Worm (Caenorhabditis elegans) whole organism, young adult: ENCODE data around the gene vha-2.

Experiments
- C17E4.6 ChIP-seq: fragments of 200-800 bp; sonication (Bioruptor generic); IDR thresholded peaks from 2 replicates; pipeline ENCODE4 v1.3.6; 2022; ENCODE audit warnings: missing genetic modification reagents, missing genetic modification characterization, missing compliant biosample characterization
- F33H1.4 ChIP-seq: fragments of 200-800 bp; sonication (Bioruptor generic); IDR thresholded peaks from 2 replicates; pipeline ENCODE4 v1.3.6; 2022; ENCODE audit warnings: missing genetic modification reagents, missing genetic modification characterization, missing compliant biosample characterization
- F39B2.1 ChIP-seq: fragments of 200-800 bp; sonication (Bioruptor generic); IDR thresholded peaks from 2 replicates; pipeline ENCODE4 v1.3.6; 2022; ENCODE audit warnings: missing genetic modification reagents, missing genetic modification characterization, missing compliant biosample characterization
- F57A8.1 ChIP-seq: fragments of 200-800 bp; sonication (Bioruptor generic); optimal IDR thresholded peaks from 2 replicates; lab custom pipeline; 2018; ENCODE audit warnings: mild to moderate bottlenecking, missing genetic modification characterization, moderate library complexity, missing compliant biosample characterization
- F57C9.4 ChIP-seq: sonication (generic microtip); optimal IDR thresholded peaks from 2 replicates; lab custom pipeline; 2017; ENCODE audit warnings: mild to moderate bottlenecking, missing genetic modification characterization, missing compliant biosample characterization
- T07F8.4 ChIP-seq: sonication (generic microtip); optimal IDR thresholded peaks from 2 replicates; lab custom pipeline; 2016; ENCODE audit warnings: mild to moderate bottlenecking, missing genetic modification characterization, moderate library complexity, missing compliant biosample characterization
- T26A5.8 ChIP-seq: sonication (generic microtip); optimal IDR thresholded peaks from 2 replicates; lab custom pipeline; 2016; ENCODE audit warnings: missing genetic modification characterization, missing compliant biosample characterization
- Y56A3A.18 ChIP-seq: fragments of 200-800 bp; sonication (Bioruptor generic); IDR thresholded peaks from 2 replicates; pipeline ENCODE4 v1.3.6; 2022; ENCODE audit warnings: missing genetic modification reagents, missing genetic modification characterization, missing compliant biosample characterization
- Y67H2A.10 ChIP-seq: fragments of 200-800 bp; sonication (Bioruptor generic); conservative IDR thresholded peaks from 2 replicates; pipeline ENCODE4 v1.3.6; 2022; ENCODE audit warnings: missing genetic modification reagents, missing genetic modification characterization, missing compliant biosample characterization
- Y79H2A.3 ChIP-seq: fragments of 200-800 bp; sonication (Bioruptor generic); conservative IDR thresholded peaks from 2 replicates; pipeline ENCODE4 v1.3.6; 2022; ENCODE audit warnings: missing genetic modification reagents, missing genetic modification characterization, missing compliant biosample characterization
- akir-1 ChIP-seq: fragments of 200-800 bp; sonication (Bioruptor generic); optimal IDR thresholded peaks from 2 replicates; lab custom pipeline; 2018; ENCODE audit warnings: mild to moderate bottlenecking, missing genetic modification characterization, moderate library complexity, missing compliant biosample characterization
- aptf-2 ChIP-seq: fragments of 200-800 bp; sonication (Bioruptor generic); conservative IDR thresholded peaks from 2 replicates; pipeline ENCODE4 v1.3.6; 2022; ENCODE audit warnings: missing genetic modification reagents, missing genetic modification characterization, missing compliant biosample characterization
- aptf-3 ChIP-seq: fragments of 200-800 bp; sonication (Bioruptor generic); IDR thresholded peaks from 2 replicates; pipeline ENCODE4 v1.3.6; 2022; ENCODE audit warnings: missing genetic modification characterization, missing compliant biosample characterization
- atf-7 ChIP-seq: sonication (generic microtip); optimal IDR thresholded peaks from 2 replicates; lab custom pipeline; 2017; ENCODE audit warnings: mild to moderate bottlenecking, missing genetic modification characterization, missing compliant biosample characterization
- athp-1 ChIP-seq: sonication (generic microtip); optimal IDR thresholded peaks from 2 replicates; lab custom pipeline; 2017; ENCODE audit warnings: mild to moderate bottlenecking, missing genetic modification characterization, missing compliant biosample characterization
- attf-6 ChIP-seq: fragments of 200-800 bp; sonication (Bioruptor generic); IDR thresholded peaks from 2 replicates; pipeline ENCODE4 v1.3.6; 2022; ENCODE audit warnings: missing genetic modification reagents, missing genetic modification characterization, missing compliant biosample characterization
- bed-2 ChIP-seq: fragments of 200-800 bp; sonication (Bioruptor generic); IDR thresholded peaks from 2 replicates; pipeline ENCODE4 v1.3.6; 2022; ENCODE audit warnings: missing genetic modification reagents, missing genetic modification characterization, missing compliant biosample characterization
- ceh-100 ChIP-seq: fragments of 200-800 bp; sonication (Bioruptor generic); IDR thresholded peaks from 2 replicates; pipeline ENCODE4 v1.3.6; 2022; ENCODE audit warnings: missing genetic modification reagents, missing genetic modification characterization, missing compliant biosample characterization
- ceh-27 ChIP-seq: fragments of 200-800 bp; sonication (Bioruptor generic); optimal IDR thresholded peaks from 2 replicates; lab custom pipeline; 2018; ENCODE audit warnings: mild to moderate bottlenecking, missing genetic modification characterization, moderate library complexity, missing compliant biosample characterization
- ceh-58 ChIP-seq: fragments of 200-800 bp; sonication (Bioruptor generic); IDR thresholded peaks from 2 replicates; pipeline ENCODE4 v1.3.6; 2022; ENCODE audit warnings: missing genetic modification characterization, missing compliant biosample characterization
- ceh-91 ChIP-seq: fragments of 200-800 bp; sonication (Bioruptor generic); IDR thresholded peaks from 2 replicates; pipeline ENCODE4 v1.3.6; 2022; ENCODE audit warnings: missing genetic modification reagents, missing genetic modification characterization, missing compliant biosample characterization
- dpff-1 ChIP-seq: sonication (generic microtip); optimal IDR thresholded peaks from 2 replicates; lab custom pipeline; 2017; ENCODE audit warnings: mild to moderate bottlenecking, missing genetic modification characterization, missing compliant biosample characterization
- dpl-1 ChIP-seq: fragments of 150-350 bp; optimal IDR thresholded peaks from 2 replicates; lab custom pipeline; 2014; ENCODE audit warnings: missing biosample characterization, missing genetic modification reagents, missing genetic modification characterization
- efl-1 ChIP-seq: fragments of 150-350 bp; optimal IDR thresholded peaks from 2 replicates; lab custom pipeline; 2014; ENCODE audit warnings: missing biosample characterization, missing genetic modification reagents, missing genetic modification characterization
- egl-18 ChIP-seq: fragments of 200-800 bp; sonication (Bioruptor generic); IDR thresholded peaks from 2 replicates; pipeline ENCODE4 v1.3.6; 2022; ENCODE audit warnings: missing genetic modification reagents, missing genetic modification characterization, missing compliant biosample characterization
- egl-44 ChIP-seq: fragments of 200-800 bp; sonication (Bioruptor generic); IDR thresholded peaks from 2 replicates; pipeline ENCODE4 v1.3.6; 2022; ENCODE audit warnings: missing genetic modification reagents, missing genetic modification characterization, missing compliant biosample characterization
- him-1 ChIP-seq: sonication (generic microtip); optimal IDR thresholded peaks from 2 replicates; lab custom pipeline; 2016; ENCODE audit warnings: missing genotype, missing genetic modification reagents, missing genetic modification characterization, missing compliant biosample characterization
- hrde-1 ChIP-seq: sonication (generic microtip); optimal IDR thresholded peaks from 2 replicates; lab custom pipeline; 2016; ENCODE audit warnings: missing genetic modification characterization, mild to moderate bottlenecking, missing compliant biosample characterization, moderate library complexity, missing genotype, missing genetic modification reagents, borderline replicate concordance
- let-607 ChIP-seq, 2 experiments: fragments of 200-800 bp in 1 of 2; sonication (Bioruptor generic) in 1 of 2; sonication (generic microtip) in 1 of 2; optimal IDR thresholded peaks; 2 replicates each; lab custom pipeline; 2016 to 2018; ENCODE audit warnings: mild to moderate bottlenecking in 2 of 2, missing compliant biosample characterization in 2 of 2, missing genetic modification characterization in 2 of 2, moderate library complexity in 2 of 2, missing genotype in 1 of 2
- lin-35 ChIP-seq, 3 experiments: fragments of 150-350 bp in 2 of 3; sonication (generic microtip) in 1 of 3; optimal IDR thresholded peaks; 2 replicates each; lab custom pipeline; 2014 to 2018; ENCODE audit warnings: missing biosample characterization in 3 of 3, missing genetic modification characterization in 3 of 3, missing genetic modification reagents in 3 of 3
- lin-54 ChIP-seq: fragments of 200-800 bp; sonication (Bioruptor generic); optimal IDR thresholded peaks from 2 replicates; lab custom pipeline; 2018; ENCODE audit warnings: mild to moderate bottlenecking, missing genetic modification characterization, missing compliant biosample characterization
- lsy-27 ChIP-seq: sonication (generic microtip); optimal IDR thresholded peaks from 2 replicates; lab custom pipeline; 2017; ENCODE audit warnings: missing genetic modification characterization, mild to moderate bottlenecking, missing compliant biosample characterization, antibody characterized with exemption, missing genotype, borderline replicate concordance; ENCODE audit not compliant: insufficient read depth
- madf-6 ChIP-seq: fragments of 200-800 bp; sonication (Bioruptor generic); IDR thresholded peaks from 2 replicates; pipeline ENCODE4 v1.3.6; 2022; ENCODE audit warnings: missing genetic modification reagents, missing genetic modification characterization, missing compliant biosample characterization
- mcd-1 ChIP-seq: fragments of 200-800 bp; sonication (Bioruptor generic); IDR thresholded peaks from 2 replicates; pipeline ENCODE4 v1.3.6; 2022; ENCODE audit warnings: missing genetic modification reagents, missing genetic modification characterization, missing compliant biosample characterization
- nfyb-1 ChIP-seq: fragments of 200-800 bp; sonication (Bioruptor generic); IDR thresholded peaks from 2 replicates; pipeline ENCODE4 v1.3.6; 2022; ENCODE audit warnings: missing genetic modification reagents, missing genetic modification characterization, missing compliant biosample characterization
- nhr-120 ChIP-seq: fragments of 200-800 bp; sonication (Bioruptor generic); IDR thresholded peaks from 2 replicates; pipeline ENCODE4 v1.3.6; 2022; ENCODE audit warnings: missing genetic modification characterization, missing compliant biosample characterization
- nhr-27 ChIP-seq: fragments of 200-800 bp; sonication (Bioruptor generic); optimal IDR thresholded peaks from 2 replicates; lab custom pipeline; 2018; ENCODE audit warnings: mild to moderate bottlenecking, missing genetic modification characterization, moderate library complexity, missing compliant biosample characterization
- nhr-80 ChIP-seq: sonication (generic microtip); optimal IDR thresholded peaks from 2 replicates; lab custom pipeline; 2016; ENCODE audit warnings: missing genetic modification characterization, missing compliant biosample characterization
- rec-8 ChIP-seq, 2 experiments: sonication (generic microtip); optimal IDR thresholded peaks; 2 replicates each; lab custom pipeline; 2016; ENCODE audit warnings: mild to moderate bottlenecking in 2 of 2, missing genetic modification characterization in 2 of 2, missing genetic modification reagents in 2 of 2, missing genotype in 2 of 2, missing biosample characterization in 1 of 2, missing compliant biosample characterization in 1 of 2, moderate library complexity in 1 of 2
- snpc-3.4 ChIP-seq: sonication (generic microtip); optimal IDR thresholded peaks from 2 replicates; lab custom pipeline; 2017; ENCODE audit warnings: missing genetic modification characterization, mild to moderate bottlenecking, missing compliant biosample characterization, antibody characterized with exemption, moderate library complexity, missing genotype, missing genetic modification reagents
- snpc-4 ChIP-seq, 5 experiments: fragments of 150-350 bp in 1 of 5; sonication (generic microtip) in 4 of 5; optimal IDR thresholded peaks; 2 replicates each; lab custom pipeline; 2014 to 2018; ENCODE audit warnings: missing genetic modification characterization in 5 of 5, missing biosample characterization in 3 of 5, antibody characterized with exemption in 2 of 5, mild to moderate bottlenecking in 2 of 5, missing compliant biosample characterization in 2 of 5, missing genotype in 2 of 5, moderate library complexity in 2 of 5, missing genetic modification reagents in 1 of 5
- somi-1 ChIP-seq: fragments of 200-800 bp; sonication (Bioruptor generic); optimal IDR thresholded peaks from 2 replicates; lab custom pipeline; 2018; ENCODE audit warnings: mild to moderate bottlenecking, missing genetic modification characterization, missing compliant biosample characterization
- zfh-2 ChIP-seq: fragments of 200-800 bp; sonication (Bioruptor generic); conservative IDR thresholded peaks from 2 replicates; pipeline ENCODE4 v1.3.6; 2022; ENCODE audit warnings: missing genetic modification reagents, missing genetic modification characterization, missing compliant biosample characterization
- ztf-25 ChIP-seq: fragments of 200-800 bp; sonication (Bioruptor generic); IDR thresholded peaks from 2 replicates; pipeline ENCODE4 v1.3.6; 2022; ENCODE audit warnings: missing genetic modification reagents, missing genetic modification characterization, missing compliant biosample characterization
- ztf-3 ChIP-seq: fragments of 200-800 bp; sonication (Bioruptor generic); optimal IDR thresholded peaks from 2 replicates; lab custom pipeline; 2018; ENCODE audit warnings: mild to moderate bottlenecking, missing genetic modification characterization, missing compliant biosample characterization

vha-2 gene

DNA sequence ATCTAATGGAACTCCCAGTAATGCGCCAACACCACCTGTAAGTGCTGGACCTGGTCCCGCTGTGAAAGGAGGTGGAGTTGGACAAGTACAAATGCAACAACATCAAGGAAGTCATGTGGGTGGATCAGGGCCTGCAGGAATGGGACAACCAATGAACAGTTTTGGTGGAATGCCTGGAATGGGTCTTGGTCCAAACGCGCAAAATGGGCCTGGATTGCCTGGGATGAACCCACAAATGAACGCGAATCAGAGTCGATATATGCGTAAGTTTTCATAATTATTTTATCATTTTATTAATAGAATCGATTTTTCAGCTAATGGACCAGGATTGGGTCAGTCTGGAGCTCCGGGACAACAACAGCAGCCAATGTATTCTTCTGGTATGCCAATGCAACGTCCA lies 9.6 kb upstream of the vha-2 start:
- no peak for TF ChIP-seq nhr-27 (tag; lab: Kevin White, UChicago)
- TF ChIP-seq zfh-2 (GFP tag; lab: Robert Waterston, UW) = 0 out of 2 replicates have a peak, but pooled peaks have one; percentile 26

DNA sequence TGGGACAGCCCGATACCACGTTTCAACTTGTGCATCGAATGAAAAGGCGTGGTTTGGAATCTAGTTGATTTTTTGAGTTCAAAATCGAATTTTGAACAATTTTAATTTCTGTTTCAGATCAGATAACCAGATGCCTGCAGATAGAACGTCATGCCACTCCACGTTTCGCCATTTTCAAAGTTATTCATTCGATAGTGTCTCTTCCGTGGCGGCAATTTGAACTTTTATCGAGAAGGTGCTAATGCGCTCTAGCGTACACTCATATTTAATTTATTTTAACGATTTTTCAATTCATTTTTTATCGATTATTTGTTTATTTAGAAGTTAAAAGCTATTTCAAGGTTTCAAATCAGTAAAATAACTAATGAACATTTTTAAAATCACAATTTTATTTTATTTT lies 6.0 kb upstream of the vha-2 start:
- TF ChIP-seq attf-6 = no peak
- no peak for TF ChIP-seq bed-2 (GFP tag; lab: Robert Waterston, UW)
- no peak for TF ChIP-seq Y56A3A.18 (GFP tag; lab: Robert Waterston, UW)
- no peak for TF ChIP-seq snpc-4 (GFP tag; optimal IDR thresholded peaks at IDR 0.05; lab: Kevin White, UChicago)
- TF ChIP-seq snpc-4 (tag; optimal IDR thresholded peaks at IDR 0.05; lab: Kevin White, UChicago) = no peak
- TF ChIP-seq lsy-27 = no peak
- TF ChIP-seq Y67H2A.10 (GFP tag; lab: Robert Waterston, UW) = no peak
- TF ChIP-seq efl-1 (GFP tag; lab: Kevin White, UChicago) = peak; percentile 86
- 0 out of 2 replicates have a peak, but pooled peaks have one; percentile 36 for TF ChIP-seq F33H1.4 (GFP tag; lab: Robert Waterston, UW)
- TF ChIP-seq T07F8.4 (tag; lab: Kevin White, UChicago) = no peak
- TF ChIP-seq T26A5.8 (tag; lab: Kevin White, UChicago) = no peak
- TF ChIP-seq dpl-1 = peak; percentile 38
- TF ChIP-seq lin-54 (GFP tag; lab: Kevin White, UChicago) = peak; percentile 87
- no peak for TF ChIP-seq aptf-2 (GFP tag; lab: Robert Waterston, UW)
- no peak for TF ChIP-seq dpff-1
- no peak for TF ChIP-seq egl-44 (GFP tag; lab: Robert Waterston, UW)
- TF ChIP-seq snpc-3.4 (tag; lab: Kevin White, UChicago) = no peak
- no peak for TF ChIP-seq Y79H2A.3 (GFP tag; lab: Robert Waterston, UW)
- TF ChIP-seq somi-1 (GFP tag; lab: Kevin White, UChicago) = no peak
- TF ChIP-seq aptf-3 (GFP tag; lab: Robert Waterston, UW) = no peak
- TF ChIP-seq ceh-91 (GFP tag; lab: Robert Waterston, UW) = 0 out of 2 replicates have a peak, but pooled peaks have one; percentile 14
- TF ChIP-seq ztf-25 (GFP tag; lab: Robert Waterston, UW) = no peak
- TF ChIP-seq atf-7 (tag; lab: Kevin White, UChicago) = no peak
- no peak for TF ChIP-seq ztf-3
- TF ChIP-seq nfyb-1 (GFP tag; lab: Robert Waterston, UW) = no peak
- no peak for TF ChIP-seq akir-1 (GFP tag; lab: Kevin White, UChicago)
- TF ChIP-seq athp-1 (tag; lab: Kevin White, UChicago) = no peak
- TF ChIP-seq ceh-100 (GFP tag; lab: Robert Waterston, UW) = peak; percentile 94
- TF ChIP-seq madf-6 (GFP tag; lab: Robert Waterston, UW) = 0 out of 2 replicates have a peak, but pooled peaks have one; percentile 13
- no peak for TF ChIP-seq C17E4.6 (GFP tag; lab: Robert Waterston, UW)
- no peak for TF ChIP-seq F39B2.1 (GFP tag; lab: Robert Waterston, UW)
- no peak for TF ChIP-seq nhr-120 (GFP tag; lab: Robert Waterston, UW)
- no peak for TF ChIP-seq zfh-2 (GFP tag; lab: Robert Waterston, UW)
- no peak for TF ChIP-seq F57A8.1 (GFP tag; lab: Kevin White, UChicago)
- TF ChIP-seq ceh-27 (GFP tag; lab: Kevin White, UChicago) = no peak
- no peak for TF ChIP-seq nhr-80 (tag; lab: Kevin White, UChicago)
- no peak for TF ChIP-seq egl-18 (GFP tag; lab: Robert Waterston, UW)
- TF ChIP-seq rec-8 (tag; optimal IDR thresholded peaks at IDR 0.05; lab: Kevin White, UChicago) = no peak
- TF ChIP-seq hrde-1 (tag; lab: Kevin White, UChicago) = no peak
- TF ChIP-seq let-607 (tag; optimal IDR thresholded peaks at IDR 0.05; lab: Kevin White, UChicago) = no peak
- TF ChIP-seq mcd-1 (GFP tag; lab: Robert Waterston, UW) = peak; percentile 59; the same call in 1 of the 2 replicates
- no peak for TF ChIP-seq F57C9.4 (tag; lab: Kevin White, UChicago)
- peak in 1 of 3 experiments; percentile 38 for TF ChIP-seq lin-35 (GFP tag; optimal IDR thresholded peaks at IDR 0.05; lab: Kevin White, UChicago)
- TF ChIP-seq ceh-58 (GFP tag; lab: Robert Waterston, UW) = no peak
- peak; percentile 40 for TF ChIP-seq him-1
